Fruit fly (Drosophila melanogaster) whole organism, embryonic: ENCODE data around the gene CG6693.
A peak's percentile ranks its signal among the peaks of the same experiment; 100 is the strongest.

ENCODE experiments used
- BEAF-32 ChIP-seq: fragments of 200-800 bp; sonication (Bioruptor generic); optimal IDR thresholded peaks from 3 replicates; lab custom pipeline; 2017; ENCODE audit warnings: missing biosample characterization, missing genetic modification characterization, mild to moderate bottlenecking, moderate library complexity, missing genetic modification reagents
- CG11504 ChIP-seq: fragments of 200-800 bp; sonication (Bioruptor generic); optimal IDR thresholded peaks from 3 replicates; lab custom pipeline; 2019; ENCODE audit warnings: missing biosample characterization, mild to moderate bottlenecking, missing genetic modification characterization, moderate library complexity
- CG14860 ChIP-seq: fragments of 200-800 bp; sonication (Bioruptor generic); IDR thresholded peaks from 3 replicates; pipeline ENCODE4 v1.3.6; 2022; ENCODE audit warnings: missing biosample characterization, missing genetic modification characterization; ENCODE audit not compliant: partially characterized antibody
- CG15269 ChIP-seq: fragments of 200-800 bp; sonication (Bioruptor generic); optimal IDR thresholded peaks from 2 replicates; lab custom pipeline; 2018; ENCODE audit warnings: missing biosample characterization, mild to moderate bottlenecking, missing genetic modification characterization, moderate library complexity
- CG15696 ChIP-seq: fragments of 200-800 bp; sonication (Bioruptor generic); optimal IDR thresholded peaks from 2 replicates; lab custom pipeline; 2019; ENCODE audit warnings: missing biosample characterization, mild to moderate bottlenecking, missing genetic modification characterization, moderate library complexity
- CG16815 ChIP-seq: fragments of 200-800 bp; sonication (Bioruptor generic); optimal IDR thresholded peaks from 3 replicates; lab custom pipeline; 2017; ENCODE audit warnings: missing biosample characterization, mild to moderate bottlenecking, missing genetic modification characterization
- CG1792 ChIP-seq: fragments of 200-800 bp; sonication (Bioruptor generic); optimal IDR thresholded peaks from 2 replicates; lab custom pipeline; 2016; ENCODE audit warnings: missing biosample characterization, missing genetic modification characterization
- CG2202 ChIP-seq: fragments of 200-800 bp; sonication (Bioruptor generic); optimal IDR thresholded peaks from 2 replicates; lab custom pipeline; 2018; ENCODE audit warnings: missing biosample characterization, mild to moderate bottlenecking, missing genetic modification characterization
- CG30020 ChIP-seq: fragments of 200-800 bp; optimal IDR thresholded peaks from 2 replicates; lab custom pipeline; 2019; ENCODE audit warnings: missing biosample characterization, mild to moderate bottlenecking, missing genetic modification characterization, moderate library complexity
- CG30403 ChIP-seq: fragments of 200-800 bp; sonication (Bioruptor generic); optimal IDR thresholded peaks from 3 replicates; lab custom pipeline; 2016; ENCODE audit warnings: missing biosample characterization, missing genetic modification characterization
- CG32767 ChIP-seq: fragments of 200-800 bp; sonication (Bioruptor generic); IDR thresholded peaks from 2 replicates; pipeline ENCODE4 v1.3.6; 2022; ENCODE audit warnings: missing biosample characterization, missing genetic modification characterization
- CG3281 ChIP-seq: fragments of 200-800 bp; sonication (Bioruptor generic); optimal IDR thresholded peaks from 3 replicates; lab custom pipeline; 2017; ENCODE audit warnings: missing biosample characterization, mild to moderate bottlenecking, missing genetic modification characterization
- CG33557 ChIP-seq: fragments of 200-800 bp; sonication (Bioruptor generic); optimal IDR thresholded peaks from 2 replicates; lab custom pipeline; 2019; ENCODE audit warnings: missing biosample characterization, mild to moderate bottlenecking, missing genetic modification characterization, moderate library complexity
- CG4328 ChIP-seq: fragments of 200-800 bp; sonication (Bioruptor generic); optimal IDR thresholded peaks from 3 replicates; lab custom pipeline; 2017; ENCODE audit warnings: missing biosample characterization, missing genetic modification reagents, missing genetic modification characterization
- CG4854 ChIP-seq: fragments of 200-800 bp; sonication (Bioruptor generic); optimal IDR thresholded peaks from 2 replicates; lab custom pipeline; 2016; ENCODE audit warnings: missing biosample characterization, missing genetic modification characterization, inconsistent platforms
- CG7372 ChIP-seq: fragments of 200-800 bp; sonication (Bioruptor generic); IDR thresholded peaks from 2 replicates; pipeline ENCODE4 v1.3.6; 2022; ENCODE audit warnings: missing biosample characterization, missing genetic modification characterization
- CG7928 ChIP-seq: fragments of 200-800 bp; sonication (Bioruptor generic); optimal IDR thresholded peaks from 2 replicates; lab custom pipeline; 2017; ENCODE audit warnings: missing biosample characterization, mild to moderate bottlenecking, missing genetic modification characterization
- CG8281 ChIP-seq: fragments of 200-800 bp; sonication (Bioruptor generic); optimal IDR thresholded peaks from 2 replicates; lab custom pipeline; 2018; ENCODE audit warnings: missing biosample characterization, mild to moderate bottlenecking, missing genetic modification characterization, moderate library complexity
- D19A ChIP-seq: fragments of 200-800 bp; optimal IDR thresholded peaks from 3 replicates; lab custom pipeline; 2019; ENCODE audit warnings: missing biosample characterization, mild to moderate bottlenecking, missing genetic modification characterization, moderate library complexity
- Dip2 ChIP-seq: fragments of 200-800 bp; sonication (Bioruptor generic); IDR thresholded peaks from 2 replicates; pipeline ENCODE4 v1.3.6; 2022; ENCODE audit warnings: missing biosample characterization, missing genetic modification characterization
- ERR ChIP-seq: fragments of 200-800 bp; sonication (Bioruptor generic); optimal IDR thresholded peaks from 2 replicates; lab custom pipeline; 2016; ENCODE audit warnings: missing biosample characterization, missing genetic modification characterization
- H15 ChIP-seq: fragments of 200-800 bp; sonication (Bioruptor generic); IDR thresholded peaks from 3 replicates; pipeline ENCODE4 v1.3.6; 2022; ENCODE audit warnings: missing biosample characterization, missing genetic modification characterization
- Hey ChIP-seq: fragments of 200-800 bp; sonication (Bioruptor generic); optimal IDR thresholded peaks from 3 replicates; lab custom pipeline; 2018; ENCODE audit warnings: missing biosample characterization, mild to moderate bottlenecking, missing genetic modification characterization
- Hr3 ChIP-seq: fragments of 200-800 bp; sonication (Bioruptor generic); optimal IDR thresholded peaks from 3 replicates; lab custom pipeline; 2016; ENCODE audit warnings: missing biosample characterization, missing genetic modification characterization
- Lhr ChIP-seq: fragments of 200-800 bp; sonication (Bioruptor generic); optimal IDR thresholded peaks from 3 replicates; lab custom pipeline; 2017; ENCODE audit warnings: mild to moderate bottlenecking, missing biosample characterization, missing genetic modification reagents, missing genetic modification characterization
- Neu2 ChIP-seq: fragments of 200-800 bp; sonication (Bioruptor generic); optimal IDR thresholded peaks from 3 replicates; lab custom pipeline; 2016; ENCODE audit warnings: missing biosample characterization, missing genetic modification characterization, borderline replicate concordance
- Pdp1 ChIP-seq, 2 experiments: fragments of 200-800 bp; sonication (Bioruptor generic); optimal IDR thresholded peaks; 3 replicates each; lab custom pipeline; 2016; ENCODE audit warnings: missing biosample characterization in 2 of 2, missing genetic modification characterization in 2 of 2, mild to moderate bottlenecking in 1 of 2, moderate library complexity in 1 of 2
- Sox102F ChIP-seq: fragments of 200-800 bp; sonication (Bioruptor generic); optimal IDR thresholded peaks from 2 replicates; lab custom pipeline; 2018; ENCODE audit warnings: missing biosample characterization, mild to moderate bottlenecking, missing genetic modification characterization, moderate library complexity
- ara ChIP-seq: fragments of 200-800 bp; sonication (Bioruptor generic); IDR thresholded peaks from 2 replicates; pipeline ENCODE4 v1.3.6; 2022; ENCODE audit warnings: missing biosample characterization, missing genetic modification characterization
- az2 ChIP-seq: fragments of 200-800 bp; sonication (Bioruptor generic); optimal IDR thresholded peaks from 3 replicates; lab custom pipeline; 2016; ENCODE audit warnings: missing biosample characterization, missing genetic modification characterization
- bcd ChIP-seq: fragments of 200-800 bp; sonication (Bioruptor generic); optimal IDR thresholded peaks from 2 replicates; lab custom pipeline; 2017; ENCODE audit warnings: missing biosample characterization, mild to moderate bottlenecking, missing genetic modification characterization
- caup ChIP-seq: fragments of 200-800 bp; sonication (Bioruptor generic); optimal IDR thresholded peaks from 3 replicates; lab custom pipeline; 2017; ENCODE audit warnings: missing biosample characterization, mild to moderate bottlenecking, missing genetic modification characterization, moderate library complexity; ENCODE audit not compliant: severe bottlenecking
- chinmo ChIP-seq: fragments of 200-800 bp; sonication (Bioruptor generic); IDR thresholded peaks from 4 replicates; pipeline ENCODE4 v1.3.6; 2022; ENCODE audit warnings: missing biosample characterization, missing genetic modification characterization; ENCODE audit not compliant: partially characterized antibody
- ci ChIP-seq: fragments of 200-800 bp; sonication (Bioruptor generic); IDR thresholded peaks from 3 replicates; pipeline ENCODE4 v1.3.6; 2022; ENCODE audit warnings: missing biosample characterization, missing genetic modification characterization
- cwo ChIP-seq: fragments of 200-800 bp; sonication (Bioruptor generic); optimal IDR thresholded peaks from 3 replicates; lab custom pipeline; 2017; ENCODE audit warnings: missing biosample characterization, missing genetic modification characterization, mild to moderate bottlenecking, moderate library complexity, missing genetic modification reagents
- dmrt99B ChIP-seq: fragments of 200-800 bp; sonication (Bioruptor generic); optimal IDR thresholded peaks from 2 replicates; lab custom pipeline; 2018; ENCODE audit warnings: missing biosample characterization, mild to moderate bottlenecking, missing genetic modification characterization, moderate library complexity
- en ChIP-seq: fragments of 200-800 bp; sonication (Bioruptor generic); optimal IDR thresholded peaks from 2 replicates; lab custom pipeline; 2016; ENCODE audit warnings: missing biosample characterization, missing genetic modification characterization
- exex ChIP-seq: fragments of 200-800 bp; sonication (Bioruptor generic); optimal IDR thresholded peaks from 4 replicates; lab custom pipeline; 2018; ENCODE audit warnings: missing biosample characterization, mild to moderate bottlenecking, missing genetic modification characterization, moderate library complexity
- h ChIP-seq: fragments of >200 bp; optimal IDR thresholded peaks from 2 replicates; lab custom pipeline; 2017
- her ChIP-seq: fragments of 200-800 bp; sonication (Bioruptor generic); optimal IDR thresholded peaks from 2 replicates; lab custom pipeline; 2016; ENCODE audit warnings: missing biosample characterization, missing genetic modification characterization
- kah ChIP-seq: fragments of 200-800 bp; sonication (Bioruptor generic); optimal IDR thresholded peaks from 2 replicates; lab custom pipeline; 2018; ENCODE audit warnings: missing biosample characterization, mild to moderate bottlenecking, missing genetic modification characterization
- otp ChIP-seq: fragments of 200-800 bp; sonication (Bioruptor generic); IDR thresholded peaks from 3 replicates; pipeline ENCODE4, ENCODE4 v1.3.6; 2022; ENCODE audit warnings: missing biosample characterization, missing genetic modification characterization
- pan ChIP-seq, 4 experiments: fragments of >200 bp in 3 of 4; fragments of 200-800 bp in 1 of 4; sonication (Bioruptor generic) in 1 of 4; optimal IDR thresholded peaks in 3 of 4; IDR thresholded peaks in 1 of 4; 2 replicates each; pipeline versions ENCODE4 v1.3.6 to Lab custom; 2017 to 2022; ENCODE audit warnings: missing biosample characterization in 2 of 4, missing genetic modification characterization in 2 of 4, mixed read lengths in 1 of 4
- pum ChIP-seq: fragments of 200-800 bp; sonication (Bioruptor generic); optimal IDR thresholded peaks from 2 replicates; lab custom pipeline; 2016; ENCODE audit warnings: missing biosample characterization, missing genetic modification characterization
- ranshi ChIP-seq: fragments of 200-800 bp; sonication (Bioruptor generic); IDR thresholded peaks from 2 replicates; pipeline ENCODE4 v1.3.6; 2022; ENCODE audit warnings: missing biosample characterization, missing genetic modification characterization
- slou ChIP-seq: fragments of 200-800 bp; sonication (Bioruptor generic); optimal IDR thresholded peaks from 3 replicates; lab custom pipeline; 2016; ENCODE audit warnings: missing biosample characterization, missing genetic modification characterization
- sug ChIP-seq: fragments of 200-800 bp; optimal IDR thresholded peaks from 2 replicates; lab custom pipeline; 2019; ENCODE audit warnings: missing biosample characterization, mild to moderate bottlenecking, missing genetic modification characterization, moderate library complexity
- tll ChIP-seq, 2 experiments: fragments of 200-800 bp in 1 of 2; fragments of >200 bp in 1 of 2; sonication (Bioruptor generic) in 1 of 2; optimal IDR thresholded peaks; 2 replicates each; lab custom pipeline; 2017 to 2019; ENCODE audit warnings: missing biosample characterization in 2 of 2, missing genetic modification characterization in 2 of 2, mild to moderate bottlenecking in 1 of 2, moderate library complexity in 1 of 2
- wor ChIP-seq: fragments of 200-800 bp; sonication (Bioruptor generic); IDR thresholded peaks from 2 replicates; pipeline ENCODE4 v1.3.6; 2022; ENCODE audit warnings: missing biosample characterization, missing genetic modification characterization

CG6693 gene

DNA sequence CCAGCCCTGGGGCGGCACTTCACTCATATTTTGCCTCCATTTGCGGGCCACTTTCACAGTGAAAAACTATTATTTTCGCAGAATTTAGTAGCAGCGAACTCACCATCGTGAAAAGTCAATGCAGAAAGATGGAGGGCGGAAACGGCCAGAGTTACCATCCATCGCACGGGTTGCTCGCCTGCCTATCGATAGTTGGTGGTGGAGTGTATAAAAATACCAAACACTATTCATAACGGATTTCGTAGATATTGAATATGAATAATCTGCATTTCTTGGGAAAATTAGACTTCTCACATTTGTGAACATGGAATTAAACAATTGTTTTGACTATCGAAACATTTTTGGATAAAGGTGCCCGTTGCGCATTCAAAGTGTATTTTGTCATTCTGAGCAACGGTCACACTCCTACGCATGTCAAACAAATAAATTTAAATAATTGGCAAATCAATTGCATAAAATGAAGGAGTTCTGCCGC is 5.2 kb downstream of the CG6693 start, which contains the start of the genes RpS25 and CG4820 (continued):
- TF ChIP-seq BEAF-32 (GFP tag; lab: Kevin White, UChicago) (peak; percentile 96), otp (GFP tag; lab: Robert Waterston, UW) (peak; percentile 90), CG4328 (GFP tag; lab: Kevin White, UChicago) (peak; percentile 94), ci (GFP tag; lab: Robert Waterston, UW) (peak; percentile 96), ERR (GFP tag; lab: Kevin White, UChicago) (peak; percentile 77), wor (0 out of 2 replicates have a peak, but pooled peaks have one; percentile 44), CG2202 (tag; lab: Kevin White, UChicago) (peak; percentile 85), caup (GFP tag; lab: Kevin White, UChicago) (peak; percentile 97), H15 (GFP tag; lab: Robert Waterston, UW) (peak; percentile 81; the same call in 2 of the 3 replicates), exex (tag; lab: Kevin White, UChicago) (peak; percentile 69), pan (optimal IDR thresholded peaks at IDR 0.05; lab: Kevin White, UChicago) (no peak), pan (GFP tag; optimal IDR thresholded peaks at IDR 0.05 in 1 of 2, IDR thresholded peaks at IDR 0.05 in 1 of 2) (peak in 1 of 2 experiments; percentile 89), CG3281 (GFP tag; lab: Kevin White, UChicago) (peak; percentile 95), Hr3 (peak; percentile 71), pum (peak; percentile 78), dmrt99B (tag; lab: Kevin White, UChicago) (peak; percentile 82), ranshi (peak; percentile 78), CG7372 (GFP tag; lab: Robert Waterston, UW) (peak; percentile 82), en (peak; percentile 88), Lhr (GFP tag; lab: Kevin White, UChicago) (peak; percentile 90), Neu2 (GFP tag; lab: Kevin White, UChicago) (peak; percentile 85), CG4854 (GFP tag; lab: Kevin White, UChicago) (peak; percentile 83), cwo (GFP tag; lab: Kevin White, UChicago) (peak; percentile 73), CG15696 (tag; lab: Kevin White, UChicago) (peak; percentile 66), D19A (tag; lab: Kevin White, UChicago) (peak; percentile 65), Pdp1 (GFP tag; optimal IDR thresholded peaks at IDR 0.05; lab: Kevin White, UChicago) (peak; percentile 86 to 91), CG30403 (GFP tag; lab: Kevin White, UChicago) (peak; percentile 85), her (GFP tag; lab: Kevin White, UChicago) (peak; percentile 91), Sox102F (GFP tag; lab: Kevin White, UChicago) (peak; percentile 72), slou (GFP tag; lab: Kevin White, UChicago) (peak; percentile 88), kah (peak; percentile 85), CG30020 (tag; lab: Kevin White, UChicago) (peak; percentile 84), bcd (GFP tag; lab: Kevin White, UChicago) (peak; percentile 96), CG7928 (GFP tag; lab: Kevin White, UChicago) (peak; percentile 78), CG16815 (GFP tag; lab: Kevin White, UChicago) (peak; percentile 57), tll (GFP tag; optimal IDR thresholded peaks at IDR 0.05; lab: Kevin White, UChicago) (peak; percentile 40 to 90), CG14860 (GFP tag; lab: Robert Waterston, UW) (peak; percentile 77), CG11504 (peak; percentile 84), CG15269 (tag; lab: Kevin White, UChicago) (peak; percentile 84), CG32767 (GFP tag; lab: Robert Waterston, UW) (peak; percentile 66; the same call in 1 of the 2 replicates), sug (tag; lab: Kevin White, UChicago) (peak; percentile 92), chinmo (GFP tag; lab: Robert Waterston, UW) (no peak), h (lab: Kevin White, UChicago) (no peak), CG8281 (tag; lab: Kevin White, UChicago) (peak; percentile 72), ara (GFP tag; lab: Robert Waterston, UW) (peak; percentile 75), Hey (tag; lab: Kevin White, UChicago) (peak; percentile 85), CG33557 (peak; percentile 92), Dip2 (no peak), CG1792 (GFP tag; lab: Kevin White, UChicago) (peak; percentile 84), az2 (GFP tag; lab: Kevin White, UChicago) (peak; percentile 70)
